Fruit fly (Drosophila melanogaster) whole organism, embryonic: Measurements from ENCODE around the gene Ythdf.
A peak's percentile ranks its signal among the peaks of the same experiment; 100 is the strongest.

Source experiments
- CG10654 ChIP-seq: fragments of 200-800 bp; sonication (Bioruptor generic); optimal IDR thresholded peaks from 2 replicates; lab custom pipeline; 2016; ENCODE audit warnings: missing biosample characterization, missing genetic modification characterization
- CG10979 ChIP-seq: fragments of 200-800 bp; sonication (Bioruptor generic); optimal IDR thresholded peaks from 2 replicates; lab custom pipeline; 2018; ENCODE audit warnings: missing biosample characterization, mild to moderate bottlenecking, missing genetic modification characterization, moderate library complexity
- CG11560 ChIP-seq: fragments of 200-800 bp; sonication (Bioruptor generic); IDR thresholded peaks from 3 replicates; pipeline ENCODE4 v1.3.6; 2022; ENCODE audit warnings: missing biosample characterization, missing genetic modification characterization
- CG11696 ChIP-seq: fragments of 200-800 bp; sonication (Bioruptor generic); IDR thresholded peaks from 2 replicates; pipeline ENCODE4 v1.3.6; 2022; ENCODE audit warnings: missing biosample characterization, missing genetic modification characterization
- CG15696 ChIP-seq: fragments of 200-800 bp; sonication (Bioruptor generic); optimal IDR thresholded peaks from 2 replicates; lab custom pipeline; 2019; ENCODE audit warnings: missing biosample characterization, mild to moderate bottlenecking, missing genetic modification characterization, moderate library complexity
- CG16863 ChIP-seq: fragments of 200-800 bp; sonication (Bioruptor generic); optimal IDR thresholded peaks from 3 replicates; lab custom pipeline; 2016; ENCODE audit warnings: missing biosample characterization, missing genetic modification characterization
- CG18262 ChIP-seq: fragments of 200-800 bp; optimal IDR thresholded peaks from 3 replicates; lab custom pipeline; 2019; ENCODE audit warnings: missing biosample characterization, mild to moderate bottlenecking, missing genetic modification characterization, moderate library complexity
- CG2116 ChIP-seq: fragments of 200-800 bp; sonication (Bioruptor generic); optimal IDR thresholded peaks from 3 replicates; lab custom pipeline; 2018; ENCODE audit warnings: missing biosample characterization, mild to moderate bottlenecking, missing genetic modification characterization
- CG2120 ChIP-seq: fragments of 200-800 bp; sonication (Bioruptor generic); optimal IDR thresholded peaks from 3 replicates; lab custom pipeline; 2016; ENCODE audit warnings: missing biosample characterization, missing genetic modification characterization
- CG2712 ChIP-seq: fragments of 200-800 bp; optimal IDR thresholded peaks from 3 replicates; lab custom pipeline; 2019; ENCODE audit warnings: missing biosample characterization, mild to moderate bottlenecking, missing genetic modification characterization, moderate library complexity
- CG30403 ChIP-seq: fragments of 200-800 bp; sonication (Bioruptor generic); optimal IDR thresholded peaks from 3 replicates; lab custom pipeline; 2016; ENCODE audit warnings: missing biosample characterization, missing genetic modification characterization
- CG3726 ChIP-seq: fragments of 200-800 bp; sonication (Bioruptor generic); IDR thresholded peaks from 3 replicates; pipeline ENCODE4, ENCODE4 v1.3.6; 2022; ENCODE audit warnings: missing biosample characterization, missing genetic modification characterization
- CG4328 ChIP-seq: fragments of 200-800 bp; sonication (Bioruptor generic); optimal IDR thresholded peaks from 3 replicates; lab custom pipeline; 2017; ENCODE audit warnings: missing biosample characterization, missing genetic modification reagents, missing genetic modification characterization
- CG43689 ChIP-seq: fragments of 200-800 bp; sonication (Bioruptor generic); IDR thresholded peaks from 2 replicates; pipeline ENCODE4 v1.3.6; 2022; ENCODE audit warnings: missing biosample characterization, missing genetic modification characterization
- CG6683 ChIP-seq: fragments of 200-800 bp; sonication (Bioruptor generic); optimal IDR thresholded peaks from 2 replicates; lab custom pipeline; 2017; ENCODE audit warnings: missing biosample characterization, mild to moderate bottlenecking, missing genetic modification characterization, missing genetic modification reagents
- CG6689 ChIP-seq: fragments of 200-800 bp; sonication (Bioruptor generic); IDR thresholded peaks from 2 replicates; pipeline ENCODE4 v1.3.6; 2022; ENCODE audit warnings: missing biosample characterization, missing genetic modification characterization
- CG6791 ChIP-seq: fragments of 200-800 bp; sonication (Bioruptor generic); IDR thresholded peaks from 3 replicates; pipeline ENCODE4 v1.3.6; 2022; ENCODE audit warnings: missing biosample characterization, missing genetic modification characterization; ENCODE audit not compliant: partially characterized antibody
- CG8924 ChIP-seq: fragments of 200-800 bp; optimal IDR thresholded peaks from 3 replicates; lab custom pipeline; 2019; ENCODE audit warnings: missing biosample characterization, mild to moderate bottlenecking, missing genetic modification characterization, moderate library complexity
- CoRest ChIP-seq: fragments of 200-800 bp; sonication (Bioruptor generic); optimal IDR thresholded peaks from 3 replicates; lab custom pipeline; 2018; ENCODE audit warnings: missing biosample characterization, mild to moderate bottlenecking, missing genetic modification characterization, moderate library complexity
- CrebB ChIP-seq: fragments of 200-800 bp; sonication (Bioruptor generic); optimal IDR thresholded peaks from 3 replicates; lab custom pipeline; 2018; ENCODE audit warnings: missing biosample characterization, mild to moderate bottlenecking, missing genetic modification characterization
- Dfd ChIP-seq, 2 experiments: fragments of >200 bp; optimal IDR thresholded peaks; 2 replicates each; lab custom pipeline; 2017; ENCODE audit warnings: missing biosample characterization in 2 of 2, missing genetic modification characterization in 2 of 2
- Doc3 ChIP-seq: fragments of 200-800 bp; sonication (Bioruptor generic); IDR thresholded peaks from 3 replicates; pipeline ENCODE4 v1.3.6; 2022; ENCODE audit warnings: missing biosample characterization, missing genetic modification characterization; ENCODE audit not compliant: partially characterized antibody
- Dref ChIP-seq: fragments of 200-800 bp; sonication (Bioruptor generic); IDR thresholded peaks from 2 replicates; pipeline ENCODE4 v1.3.6; 2022; ENCODE audit warnings: missing biosample characterization, missing genetic modification characterization
- Eip74EF ChIP-seq, 2 experiments: fragments of 200-800 bp in 1 of 2; fragments of >200 bp in 1 of 2; sonication (Bioruptor generic) in 1 of 2; optimal IDR thresholded peaks; 2 replicates each; lab custom pipeline; 2017 to 2019; ENCODE audit warnings: missing biosample characterization in 2 of 2, missing genetic modification characterization in 2 of 2, mild to moderate bottlenecking in 1 of 2, moderate library complexity in 1 of 2
- Ets97D ChIP-seq: fragments of 200-800 bp; sonication (Bioruptor generic); optimal IDR thresholded peaks from 3 replicates; lab custom pipeline; 2016; ENCODE audit warnings: missing biosample characterization, missing genetic modification characterization
- HmgZ ChIP-seq: fragments of 200-800 bp; sonication (Bioruptor generic); optimal IDR thresholded peaks from 2 replicates; lab custom pipeline; 2018; ENCODE audit warnings: missing biosample characterization, mild to moderate bottlenecking, missing genetic modification characterization
- Kr ChIP-seq: fragments of 200-800 bp; sonication (Bioruptor generic); optimal IDR thresholded peaks from 2 replicates; lab custom pipeline; 2017; ENCODE audit warnings: missing biosample characterization, mild to moderate bottlenecking, missing genetic modification characterization
- Med ChIP-seq: fragments of 200-800 bp; sonication (Bioruptor generic); peaks from one replicate; lab custom pipeline; 2016; ENCODE audit warnings: missing biosample characterization, missing genetic modification characterization, mild to moderate bottlenecking, inconsistent platforms, moderate library complexity
- Nf-YC ChIP-seq: fragments of 200-800 bp; optimal IDR thresholded peaks from 3 replicates; lab custom pipeline; 2019; ENCODE audit warnings: missing biosample characterization, mild to moderate bottlenecking, missing genetic modification characterization, moderate library complexity
- Side ChIP-seq: fragments of 200-800 bp; sonication (Bioruptor generic); optimal IDR thresholded peaks from 2 replicates; lab custom pipeline; 2016; ENCODE audit warnings: missing biosample characterization, missing genetic modification characterization
- Spps ChIP-seq: fragments of 200-800 bp; sonication (Bioruptor generic); optimal IDR thresholded peaks from 2 replicates; lab custom pipeline; 2018; ENCODE audit warnings: missing biosample characterization, mild to moderate bottlenecking, missing genetic modification characterization
- YL-1 ChIP-seq: fragments of 200-800 bp; sonication (Bioruptor generic); optimal IDR thresholded peaks from 3 replicates; lab custom pipeline; 2017; ENCODE audit warnings: missing biosample characterization, mild to moderate bottlenecking, missing genetic modification characterization
- br ChIP-seq: fragments of >200 bp; optimal IDR thresholded peaks from 2 replicates; lab custom pipeline; 2017
- cato ChIP-seq: fragments of 200-800 bp; sonication (Bioruptor generic); optimal IDR thresholded peaks from 2 replicates; lab custom pipeline; 2016; ENCODE audit warnings: missing biosample characterization, missing genetic modification characterization, borderline replicate concordance
- crp ChIP-seq, 2 experiments: fragments of 200-800 bp; sonication (Bioruptor generic); optimal IDR thresholded peaks; 2 replicates in 1 of 2; 3 replicates in 1 of 2; lab custom pipeline; 2017; ENCODE audit warnings: missing biosample characterization in 2 of 2, missing genetic modification characterization in 2 of 2, mild to moderate bottlenecking in 1 of 2, moderate library complexity in 1 of 2
- dmrt11E ChIP-seq: fragments of 200-800 bp; sonication (Bioruptor generic); optimal IDR thresholded peaks from 3 replicates; lab custom pipeline; 2018; ENCODE audit warnings: missing biosample characterization, mild to moderate bottlenecking, missing genetic modification characterization, moderate library complexity
- ems ChIP-seq: fragments of 200-800 bp; sonication (Bioruptor generic); optimal IDR thresholded peaks from 3 replicates; lab custom pipeline; 2016; ENCODE audit warnings: missing biosample characterization, missing genetic modification characterization
- eve ChIP-seq, 2 experiments: fragments of >200 bp; optimal IDR thresholded peaks; 2 replicates each; lab custom pipeline; 2017; ENCODE audit warnings: missing biosample characterization in 2 of 2, missing genetic modification characterization in 2 of 2
- gro ChIP-seq: fragments of 200-800 bp; sonication (Bioruptor generic); optimal IDR thresholded peaks from 2 replicates; lab custom pipeline; 2016; ENCODE audit warnings: missing biosample characterization, missing genetic modification characterization
- ind ChIP-seq: fragments of 200-800 bp; sonication (Bioruptor generic); optimal IDR thresholded peaks from 3 replicates; lab custom pipeline; 2016; ENCODE audit warnings: missing biosample characterization, missing genetic modification characterization
- jing ChIP-seq: fragments of 200-800 bp; sonication (Bioruptor generic); optimal IDR thresholded peaks from 2 replicates; lab custom pipeline; 2018; ENCODE audit warnings: missing biosample characterization, mild to moderate bottlenecking, missing genetic modification characterization
- kni ChIP-seq: fragments of 200-800 bp; sonication (Bioruptor generic); optimal IDR thresholded peaks from 3 replicates; lab custom pipeline; 2017; ENCODE audit warnings: mild to moderate bottlenecking, missing biosample characterization, missing genetic modification reagents, missing genetic modification characterization
- mirr ChIP-seq: fragments of 200-800 bp; sonication (Bioruptor generic); optimal IDR thresholded peaks from 3 replicates; lab custom pipeline; 2018; ENCODE audit warnings: missing biosample characterization, mild to moderate bottlenecking, missing genetic modification characterization
- pfk ChIP-seq: fragments of 200-800 bp; sonication (Bioruptor generic); optimal IDR thresholded peaks from 2 replicates; lab custom pipeline; 2018; ENCODE audit warnings: missing biosample characterization, mild to moderate bottlenecking, missing genetic modification characterization, moderate library complexity
- phol ChIP-seq: fragments of 200-800 bp; sonication (Bioruptor generic); optimal IDR thresholded peaks from 3 replicates; lab custom pipeline; 2018; ENCODE audit warnings: missing biosample characterization, mild to moderate bottlenecking, missing genetic modification characterization, moderate library complexity
- pros ChIP-seq: fragments of 200-800 bp; sonication (Bioruptor generic); optimal IDR thresholded peaks from 3 replicates; lab custom pipeline; 2019; ENCODE audit warnings: missing biosample characterization, mild to moderate bottlenecking, missing genetic modification characterization, moderate library complexity
- pzg ChIP-seq: fragments of 200-800 bp; sonication (Bioruptor generic); optimal IDR thresholded peaks from 3 replicates; lab custom pipeline; 2018; ENCODE audit warnings: missing biosample characterization, mild to moderate bottlenecking, missing genetic modification characterization, moderate library complexity
- rib ChIP-seq: fragments of 200-800 bp; sonication (Bioruptor generic); IDR thresholded peaks from 2 replicates; pipeline ENCODE4 v1.3.6; 2022; ENCODE audit warnings: missing biosample characterization, missing genetic modification characterization
- ro ChIP-seq: fragments of 200-800 bp; sonication (Bioruptor generic); IDR thresholded peaks from 2 replicates; pipeline ENCODE4 v1.3.6; 2022; ENCODE audit warnings: missing biosample characterization, missing genetic modification characterization
- tll ChIP-seq, 2 experiments: fragments of 200-800 bp in 1 of 2; fragments of >200 bp in 1 of 2; sonication (Bioruptor generic) in 1 of 2; optimal IDR thresholded peaks; 2 replicates each; lab custom pipeline; 2017 to 2019; ENCODE audit warnings: missing biosample characterization in 2 of 2, missing genetic modification characterization in 2 of 2, mild to moderate bottlenecking in 1 of 2, moderate library complexity in 1 of 2
- z ChIP-seq: fragments of 200-800 bp; sonication (Bioruptor generic); IDR thresholded peaks from 3 replicates; pipeline ENCODE4 v1.3.6; 2022; ENCODE audit warnings: missing biosample characterization, missing genetic modification characterization

Gene Ythdf

dm6 chr3R:25074558-25074964 lies 35.5 kb upstream of the Ythdf start, which contains the start of the genes shams and CG11920 (continued):
- peak; percentile 27 for TF ChIP-seq CG2120
- 0 out of 3 replicates have a peak, but pooled peaks have one; percentile 36 for TF ChIP-seq Doc3 (GFP tag; lab: Robert Waterston, UW)
- no peak for TF ChIP-seq jing
- TF ChIP-seq phol (tag; lab: Kevin White, UChicago): peak; percentile 10
- peak; percentile 82 for TF ChIP-seq YL-1 (GFP tag; lab: Kevin White, UChicago)
- TF ChIP-seq ind: no peak
- no peak for TF ChIP-seq Side (GFP tag; lab: Kevin White, UChicago)
- peak; percentile 42 for TF ChIP-seq Nf-YC (tag; lab: Kevin White, UChicago)
- no peak for TF ChIP-seq Kr
- TF ChIP-seq CG10979 (tag; lab: Kevin White, UChicago): peak; percentile 13
- peak; percentile 3 for TF ChIP-seq Spps (tag; lab: Kevin White, UChicago)
- TF ChIP-seq CG10654 (GFP tag; lab: Kevin White, UChicago): peak; percentile 2
- TF ChIP-seq eve (GFP tag; optimal IDR thresholded peaks at IDR 0.05; lab: Kevin White, UChicago): no peak
- TF ChIP-seq Ets97D: peak; percentile 9
- peak; percentile 88 for TF ChIP-seq CG8924
- TF ChIP-seq br (lab: Kevin White, UChicago): no peak
- TF ChIP-seq gro (GFP tag; lab: Kevin White, UChicago): peak; percentile 40
- peak; percentile 94 for TF ChIP-seq pfk (GFP tag; lab: Kevin White, UChicago)
- TF ChIP-seq CG43689 (GFP tag; lab: Robert Waterston, UW): no peak
- no peak for TF ChIP-seq Eip74EF (GFP tag; optimal IDR thresholded peaks at IDR 0.05; lab: Kevin White, UChicago)
- peak; percentile 29 for TF ChIP-seq CG30403 (GFP tag; lab: Kevin White, UChicago)
- TF ChIP-seq rib: no peak
- peak; percentile 80 for TF ChIP-seq CG2116 (GFP tag; lab: Kevin White, UChicago)
- TF ChIP-seq Dref (GFP tag; lab: Robert Waterston, UW): peak; percentile 71
- TF ChIP-seq Med: peak; percentile 79
- no peak for TF ChIP-seq CG15696
- TF ChIP-seq CG2712 (tag; lab: Kevin White, UChicago): peak; percentile 58
- peak; percentile 47 for TF ChIP-seq pzg (GFP tag; lab: Kevin White, UChicago)
- no peak for TF ChIP-seq pros (GFP tag; lab: Kevin White, UChicago)
- TF ChIP-seq CG4328 (GFP tag; lab: Kevin White, UChicago): no peak
- no peak for TF ChIP-seq Dfd (GFP tag; optimal IDR thresholded peaks at IDR 0.05; lab: Kevin White, UChicago)
- peak; percentile 3 for TF ChIP-seq CG18262 (tag; lab: Kevin White, UChicago)
- TF ChIP-seq CoRest: no peak
- TF ChIP-seq CG6689 (GFP tag; lab: Robert Waterston, UW): no peak
- no peak for TF ChIP-seq kni (GFP tag; lab: Kevin White, UChicago)
- TF ChIP-seq HmgZ: peak; percentile 23
- no peak for TF ChIP-seq CG11696 (GFP tag; lab: Robert Waterston, UW)
- no peak for TF ChIP-seq tll (GFP tag; optimal IDR thresholded peaks at IDR 0.05; lab: Kevin White, UChicago)
- TF ChIP-seq z: no peak
- no peak for TF ChIP-seq CG3726 (GFP tag; lab: Robert Waterston, UW)
- peak in 1 of 2 experiments; percentile 73 for TF ChIP-seq crp (GFP tag; optimal IDR thresholded peaks at IDR 0.05; lab: Kevin White, UChicago)
- no peak for TF ChIP-seq CG6683 (GFP tag; lab: Kevin White, UChicago)
- TF ChIP-seq dmrt11E (tag; lab: Kevin White, UChicago): peak; percentile 3
- 0 out of 3 replicates have a peak, but pooled peaks have one; percentile 39 for TF ChIP-seq CG6791 (GFP tag; lab: Robert Waterston, UW)
- TF ChIP-seq ro (GFP tag; lab: Robert Waterston, UW): no peak
- no peak for TF ChIP-seq CG11560 (tag; lab: Robert Waterston, UW)
- no peak for TF ChIP-seq CG16863
- no peak for TF ChIP-seq CrebB (tag; lab: Kevin White, UChicago)
- TF ChIP-seq ems (GFP tag; lab: Kevin White, UChicago): no peak
- no peak for TF ChIP-seq mirr
- TF ChIP-seq cato (GFP tag; lab: Kevin White, UChicago): no peak
